Worm (Caenorhabditis elegans) whole organism, L2 larva: Measurements from ENCODE around the gene B0464.6.

ENCODE experiments used
- ceh-16 ChIP-seq: fragments of 150-350 bp; optimal IDR thresholded peaks from 2 replicates; lab custom pipeline; 2014; ENCODE audit warnings: missing biosample characterization, missing genetic modification characterization
- egl-27 ChIP-seq: sonication (generic microtip); optimal IDR thresholded peaks from 3 replicates; lab custom pipeline; 2017; ENCODE audit warnings: missing biosample characterization, missing genetic modification reagents, missing genetic modification characterization
- lin-13 ChIP-seq: fragments of 150-350 bp; optimal IDR thresholded peaks from 2 replicates; lab custom pipeline; 2014; ENCODE audit warnings: missing biosample characterization, missing genetic modification reagents, missing genetic modification characterization
- lsy-2 ChIP-seq, 2 experiments: fragments of 150-350 bp in 1 of 2; sonication (generic microtip) in 1 of 2; optimal IDR thresholded peaks; 2 replicates each; lab custom pipeline; 2014 to 2017; ENCODE audit warnings: missing biosample characterization in 2 of 2, missing genetic modification characterization in 2 of 2
- nhr-237 ChIP-seq: fragments of 150-350 bp; optimal IDR thresholded peaks from 2 replicates; lab custom pipeline; 2014; ENCODE audit warnings: missing biosample characterization, missing genetic modification characterization
- snpc-4 ChIP-seq: fragments of 150-350 bp; optimal IDR thresholded peaks from 2 replicates; lab custom pipeline; 2014; ENCODE audit warnings: missing biosample characterization, missing genetic modification characterization
- unc-62 ChIP-seq: fragments of 150-350 bp; optimal IDR thresholded peaks from 2 replicates; lab custom pipeline; 2014; ENCODE audit warnings: missing biosample characterization, missing genetic modification reagents, missing genetic modification characterization
- ztf-11 ChIP-seq: sonication (generic microtip); optimal IDR thresholded peaks from 2 replicates; lab custom pipeline; 2017; ENCODE audit warnings: missing biosample characterization, missing genetic modification characterization

- TF ChIP-seq lin-13 (GFP tag; lab: Kevin White, UChicago) (no peak), ztf-11 (tag; lab: Kevin White, UChicago) (no peak), unc-62 (GFP tag; lab: Kevin White, UChicago) (no peak), snpc-4 (no peak), lsy-2 (tag; optimal IDR thresholded peaks at IDR 0.05; lab: Kevin White, UChicago) (no peak), ceh-16 (tag; lab: Kevin White, UChicago) (no peak), egl-27 (tag; lab: Kevin White, UChicago) (no peak), nhr-237 (tag; lab: Kevin White, UChicago) (no peak)
These were observed 11.0 kb downstream of the B0464.6 start for ce11 chrIII:9454730-9455129.
